Worm (Caenorhabditis elegans) whole organism, early embryonic: Measurements from ENCODE around the gene Y49G5A.1.

Source experiments
- B0310.2 ChIP-seq: sonication (generic microtip); optimal IDR thresholded peaks from 2 replicates; lab custom pipeline; 2016; ENCODE audit warnings: mild to moderate bottlenecking, missing genetic modification characterization, missing compliant biosample characterization
- F13C5.2 ChIP-seq: sonication (generic microtip); optimal IDR thresholded peaks from 2 replicates; lab custom pipeline; 2017; ENCODE audit warnings: mild to moderate bottlenecking, missing genetic modification characterization, inconsistent platforms, missing compliant biosample characterization
- aly-1 ChIP-seq: sonication (generic microtip); optimal IDR thresholded peaks from 2 replicates; lab custom pipeline; 2016; ENCODE audit warnings: missing genetic modification characterization, missing compliant biosample characterization
- ama-1 ChIP-seq: fragments of 150-350 bp; optimal IDR thresholded peaks from 2 replicates; lab custom pipeline; 2014
- ets-7 ChIP-seq: sonication (generic microtip); optimal IDR thresholded peaks from 2 replicates; lab custom pipeline; 2016; ENCODE audit warnings: missing genotype, missing genetic modification characterization, missing compliant biosample characterization
- flt-1 ChIP-seq: fragments of 200-800 bp; sonication (Bioruptor generic); IDR thresholded peaks from 2 replicates; pipeline ENCODE4 v1.3.6; 2022; ENCODE audit warnings: missing genetic modification characterization, missing compliant biosample characterization
- hmg-4 ChIP-seq: fragments of 200-800 bp; sonication (Bioruptor generic); optimal IDR thresholded peaks from 2 replicates; lab custom pipeline; 2018; ENCODE audit warnings: mild to moderate bottlenecking, missing genetic modification characterization, missing compliant biosample characterization
- hnd-1 ChIP-seq: sonication (generic microtip); optimal IDR thresholded peaks from 2 replicates; lab custom pipeline; 2016; ENCODE audit warnings: missing genetic modification characterization, missing compliant biosample characterization
- scrt-1 ChIP-seq: fragments of 200-800 bp; sonication (Bioruptor generic); IDR thresholded peaks from 2 replicates; pipeline ENCODE4 v1.3.6; 2022; ENCODE audit warnings: missing genetic modification characterization, missing compliant biosample characterization
- sea-1 ChIP-seq: fragments of 200-800 bp; sonication (Bioruptor generic); conservative IDR thresholded peaks from 2 replicates; pipeline ENCODE4 v1.3.6; 2022; ENCODE audit warnings: missing genetic modification characterization, missing compliant biosample characterization
- tra-4 ChIP-seq: sonication (generic microtip); optimal IDR thresholded peaks from 2 replicates; lab custom pipeline; 2017; ENCODE audit warnings: missing genetic modification characterization, missing compliant biosample characterization

- TF ChIP-seq F13C5.2 (tag; lab: Kevin White, UChicago) (no peak), flt-1 (GFP tag; lab: Robert Waterston, UW) (no peak), ama-1 (no peak), hmg-4 (no peak), aly-1 (tag; lab: Kevin White, UChicago) (no peak), scrt-1 (GFP tag; lab: Robert Waterston, UW) (no peak), sea-1 (no peak), hnd-1 (tag; lab: Kevin White, UChicago) (no peak), B0310.2 (tag; lab: Kevin White, UChicago) (no peak), tra-4 (tag; lab: Kevin White, UChicago) (no peak), ets-7 (tag; lab: Kevin White, UChicago) (no peak)
Measured at ce11 chrV:5262999-5263398, 24.2 kb downstream of the Y49G5A.1 start, which contains the start of gene cest-30.
